Worm (Caenorhabditis elegans): ENCODE data around the gene spl-3.

spl-3 gene

DNA sequence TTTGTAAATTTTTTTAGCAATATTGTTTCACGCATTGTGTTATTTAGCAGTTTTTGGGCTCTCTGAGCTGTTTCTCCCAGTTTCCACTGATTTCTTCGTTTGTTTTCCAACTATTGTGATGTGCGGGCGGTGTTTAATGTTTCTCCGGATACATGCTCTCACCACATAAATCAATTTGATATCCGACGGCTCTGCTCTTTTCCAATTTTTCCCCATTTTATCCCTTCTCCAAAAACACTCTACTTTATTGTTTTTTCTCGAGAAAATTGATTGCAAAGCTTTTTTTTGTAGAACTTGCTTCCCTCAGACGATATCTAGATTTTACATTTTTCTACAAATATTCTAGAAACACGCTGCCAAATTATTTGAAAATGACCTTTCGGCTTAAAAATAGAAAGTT lies 22.7 kb downstream of the spl-3 start:
- TF ChIP-seq daf-12 (tag; optimal IDR thresholded peaks at IDR 0.05) (no peak), aha-1 (tag) (peak; percentile 93), dpl-1 (GFP tag; optimal IDR thresholded peaks at IDR 0.05) (no peak), skn-1 (tag; optimal IDR thresholded peaks at IDR 0.05) (no peak), set-16 (GFP tag; IDR thresholded peaks at IDR 0.05) (no peak)

DNA sequence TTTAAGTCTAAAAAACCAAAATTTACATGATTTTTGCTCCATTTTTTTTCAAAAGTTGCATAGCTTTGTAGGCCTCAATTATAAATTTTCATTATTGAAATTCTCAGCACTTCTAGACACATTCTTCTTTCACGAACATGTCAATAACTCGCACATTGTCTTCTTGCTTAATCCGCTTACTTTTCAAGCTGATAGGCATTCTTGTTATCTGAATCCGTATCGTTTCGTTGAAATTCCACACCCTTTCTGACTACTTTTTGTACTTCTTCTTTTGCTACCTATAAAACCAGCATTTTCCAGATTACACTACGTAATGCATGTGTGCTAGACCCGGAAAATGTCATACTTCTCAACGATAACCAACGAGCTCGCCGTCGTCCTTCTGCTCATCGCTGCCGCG lies 23.4 kb downstream of the spl-3 start, which contains the start of gene W09G12.9:
Gene W09G12.9 (plus strand): TSS at position 301 of the 400 bp plus-strand sequence.
- TF ChIP-seq nhr-48 (tag; optimal IDR thresholded peaks at IDR 0.05) (no peak), set-16 (GFP tag; IDR thresholded peaks at IDR 0.05) (no peak), dmd-6 (GFP tag; IDR thresholded peaks at IDR 0.05) (peak; percentile 74), ceh-62 (tag; optimal IDR thresholded peaks at IDR 0.05) (no peak), mxl-3 (GFP tag; optimal IDR thresholded peaks at IDR 0.05) (no peak), daf-19 (GFP tag; conservative IDR thresholded peaks at IDR 0.05) (no peak)

DNA sequence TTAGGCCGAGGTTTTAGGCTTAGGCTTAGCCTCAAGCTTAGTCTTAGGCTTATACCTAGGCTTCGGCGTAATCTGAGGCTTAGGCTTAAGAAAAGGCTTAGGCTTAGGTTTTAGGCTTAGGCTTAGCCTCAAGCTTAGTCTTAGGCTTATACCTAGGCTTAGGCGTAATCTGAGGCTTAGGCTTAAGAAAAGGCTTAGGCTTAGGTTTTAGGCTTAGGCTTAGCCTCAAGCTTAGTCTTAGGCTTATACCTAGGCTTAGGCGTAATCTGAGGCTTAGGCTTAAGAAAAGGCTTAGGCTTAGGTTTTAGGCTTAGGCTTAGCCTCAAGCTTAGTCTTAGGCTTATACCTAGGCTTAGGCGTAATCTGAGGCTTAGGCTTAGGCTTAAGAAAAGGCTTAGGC lies 24.4 kb downstream of the spl-3 start:
- 0 out of 2 replicates have a peak, but pooled peaks have one; percentile 24 for TF ChIP-seq T26A8.4 (GFP tag; IDR thresholded peaks at IDR 0.05)

DNA sequence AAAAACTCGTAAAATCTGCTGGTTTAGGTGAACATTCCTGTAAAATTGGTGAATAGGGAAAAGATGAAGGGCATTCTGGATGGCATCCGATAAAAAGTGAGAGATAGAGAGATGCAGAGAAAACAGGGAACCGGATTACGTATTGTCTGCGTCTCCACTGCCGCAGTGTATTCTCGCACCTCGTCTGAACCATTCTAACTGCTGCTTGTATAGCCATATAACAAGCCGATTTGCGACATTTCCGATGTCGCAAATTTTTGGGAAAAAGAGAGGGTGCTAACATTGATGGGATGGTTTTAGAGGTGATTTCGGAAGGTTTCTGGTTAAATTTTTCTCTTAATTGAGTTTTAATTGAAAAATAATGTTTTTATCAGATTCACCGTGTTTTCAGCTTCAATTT lies 28.3 kb downstream of the spl-3 start, which contains the start of gene W09G12.10:
Gene W09G12.10 (minus strand): TSS at position 121 of the 400 bp plus-strand sequence.
- TF ChIP-seq php-3 (GFP tag; IDR thresholded peaks at IDR 0.05) (no peak), ces-1 (GFP tag; optimal IDR thresholded peaks at IDR 0.05) (no peak), skn-1 (tag; optimal IDR thresholded peaks at IDR 0.05) (no peak), nhr-25 (tag; optimal IDR thresholded peaks at IDR 0.05; ENCODE audit: borderline replicate concordance, insufficient read depth) (no peak), nhr-48 (tag; optimal IDR thresholded peaks at IDR 0.05) (no peak), Y75B8A.6 (GFP tag; IDR thresholded peaks at IDR 0.05) (no peak), ceh-28 (tag; optimal IDR thresholded peaks at IDR 0.05) (no peak), lir-3 (tag; optimal IDR thresholded peaks at IDR 0.05) (no peak), egl-27 (tag; optimal IDR thresholded peaks at IDR 0.05) (no peak), aha-1 (tag) (no peak), nhr-111 (GFP tag; optimal IDR thresholded peaks at IDR 0.05) (no peak), set-16 (GFP tag; IDR thresholded peaks at IDR 0.05) (no peak), sdz-12 (GFP tag; optimal IDR thresholded peaks at IDR 0.05) (no peak), ceh-32 (tag; optimal IDR thresholded peaks at IDR 0.05; ENCODE audit: poor library complexity) (no peak), nhr-76 (tag; optimal IDR thresholded peaks at IDR 0.05) (no peak), fos-1 (tag; optimal IDR thresholded peaks at IDR 0.05) (no peak), unc-62 (GFP tag; optimal IDR thresholded peaks at IDR 0.05 in 1 of 2) (no peak), unc-62 (tag; optimal IDR thresholded peaks at IDR 0.05) (no peak)

DNA sequence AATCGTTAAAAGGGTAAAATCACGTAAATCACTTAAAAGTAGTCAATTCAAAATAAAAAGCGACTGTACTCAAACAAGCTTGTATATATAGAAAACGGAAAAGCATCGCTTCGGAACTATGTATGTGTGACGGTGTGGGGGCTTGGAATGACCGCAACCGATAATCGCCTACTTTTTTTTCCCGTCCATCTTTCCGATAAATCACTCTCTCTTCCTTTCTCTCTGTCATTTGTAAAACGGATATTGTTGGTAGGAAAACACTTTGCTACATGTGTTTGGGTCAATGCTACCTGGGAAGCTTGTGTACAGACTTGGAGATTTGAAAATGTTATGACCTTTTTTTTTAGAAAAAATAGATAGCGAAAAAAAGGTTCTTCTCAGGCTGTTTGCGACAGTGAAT lies 31.9 kb downstream of the spl-3 start:
- TF ChIP-seq nhr-102 (tag; optimal IDR thresholded peaks at IDR 0.05): no peak
- TF ChIP-seq lin-1 (GFP tag; IDR thresholded peaks at IDR 0.05): no peak
- peak; percentile 11 for TF ChIP-seq aha-1 (tag)

DNA sequence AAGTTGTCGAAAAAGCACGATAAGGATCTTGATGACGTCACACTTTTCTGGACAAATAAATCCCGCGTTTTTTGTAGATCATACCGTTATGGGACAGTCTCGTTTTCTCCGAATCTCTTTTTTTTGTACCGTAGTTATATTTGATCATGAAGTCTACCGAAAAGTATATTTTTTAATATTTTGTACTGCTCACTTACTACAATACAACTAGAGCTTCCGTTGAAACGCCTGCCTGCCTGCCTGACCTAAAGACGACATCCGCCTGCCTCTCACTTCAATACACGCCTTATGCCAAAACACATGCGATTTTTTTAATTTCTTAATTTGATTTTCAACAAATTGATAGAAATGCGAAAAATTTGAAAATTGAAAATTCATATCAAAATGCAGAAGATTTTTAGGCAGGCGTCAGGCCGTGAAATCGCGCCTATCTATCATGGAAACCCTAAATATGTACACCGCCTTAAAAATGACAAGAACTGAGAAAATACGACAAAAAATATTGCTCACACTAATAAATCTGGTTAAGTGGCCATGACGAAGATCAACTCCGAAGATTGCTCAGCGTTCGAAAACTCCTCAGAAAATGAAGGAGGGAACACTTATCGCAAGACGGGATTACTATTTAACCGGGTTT lies 32.8 kb downstream of the spl-3 start, which contains the start of gene W09G12.8:
Gene W09G12.8 (plus strand): TSS at position 587 of the 637 bp plus-strand sequence.
- TF ChIP-seq spr-1 (tag; optimal IDR thresholded peaks at IDR 0.05): no peak
- TF ChIP-seq Y75B8A.6 (GFP tag; IDR thresholded peaks at IDR 0.05): no peak
- peak in 1 of 2 experiments; percentile 91 for TF ChIP-seq unc-62 (GFP tag; optimal IDR thresholded peaks at IDR 0.05 in 1 of 2)
- no peak for TF ChIP-seq unc-62 (tag; optimal IDR thresholded peaks at IDR 0.05)

DNA sequence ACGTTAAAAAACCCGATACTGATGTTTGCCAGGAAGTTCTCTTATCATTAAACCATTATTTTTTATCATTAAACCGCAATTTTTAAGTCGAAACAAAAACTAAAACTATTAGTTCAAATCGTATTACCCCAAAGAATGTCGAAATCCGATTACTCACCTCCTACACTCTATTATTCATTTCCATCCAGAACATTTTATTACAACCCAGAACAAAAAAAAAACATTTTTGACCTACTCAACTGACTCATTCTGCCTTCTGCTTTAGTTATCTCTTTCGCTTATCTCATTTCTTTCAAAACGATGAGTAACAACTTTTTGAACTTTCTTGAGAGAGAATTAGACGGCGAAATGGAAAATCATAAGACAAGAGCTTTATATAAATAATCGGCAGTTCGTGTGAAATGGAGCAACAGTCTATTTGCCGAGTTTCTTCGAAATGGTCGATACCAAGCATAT lies 35.8 kb downstream of the spl-3 start, which contains the start of gene W09G12.7:
Gene W09G12.7 (plus strand): TSS at position 406 of the 456 bp plus-strand sequence.
- TF ChIP-seq pqm-1 (tag; optimal IDR thresholded peaks at IDR 0.05) (peak; percentile 79), dmd-6 (GFP tag; IDR thresholded peaks at IDR 0.05) (peak; percentile 67), daf-16 (GFP tag; optimal IDR thresholded peaks at IDR 0.05) (no peak), daf-16 (tag; optimal IDR thresholded peaks at IDR 0.05) (peak; percentile 6), ceh-44 (GFP tag; IDR thresholded peaks at IDR 0.05) (no peak), nhr-77 (tag; optimal IDR thresholded peaks at IDR 0.05) (peak; percentile 47), nhr-28 (tag; optimal IDR thresholded peaks at IDR 0.05) (peak; percentile 32), F44E2.7 (GFP tag; IDR thresholded peaks at IDR 0.05) (no peak), F10B5.3 (tag; optimal IDR thresholded peaks at IDR 0.05) (no peak), dve-1 (tag; optimal IDR thresholded peaks at IDR 0.05; ENCODE audit: insufficient read depth) (peak; percentile 41)
